Worm (Caenorhabditis elegans): Measurements from ENCODE around the gene srlf-3.

Gene srlf-3

DNA sequence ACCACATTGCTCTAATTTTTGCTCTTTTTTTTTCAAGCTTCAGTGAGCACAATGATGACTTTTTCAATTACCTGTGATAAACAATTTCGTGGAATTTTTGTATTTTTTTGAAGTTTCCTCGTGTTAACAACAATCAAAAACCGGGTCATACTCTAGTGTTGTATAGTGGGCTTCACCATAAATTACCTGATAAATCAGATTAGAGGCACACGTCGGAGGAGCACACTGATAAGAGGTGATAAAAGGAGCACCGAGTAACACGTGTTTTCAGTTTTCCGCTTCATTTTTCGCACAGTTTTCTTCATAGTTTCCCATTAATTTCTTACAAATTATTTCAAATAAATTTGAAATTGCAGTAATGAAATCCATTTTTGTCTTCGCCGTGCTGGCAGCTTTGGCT is 6.0 kb upstream of the srlf-3 start, which contains the start of gene spp-8:
TSS of gene spp-8 (plus strand) at position 357 of the 400 bp plus-strand sequence.
- peak; percentile 50 for TF ChIP-seq elt-2 (tag; optimal IDR thresholded peaks at IDR 0.05)
- TF ChIP-seq gmeb-2 (tag; optimal IDR thresholded peaks at IDR 0.05): no peak

DNA sequence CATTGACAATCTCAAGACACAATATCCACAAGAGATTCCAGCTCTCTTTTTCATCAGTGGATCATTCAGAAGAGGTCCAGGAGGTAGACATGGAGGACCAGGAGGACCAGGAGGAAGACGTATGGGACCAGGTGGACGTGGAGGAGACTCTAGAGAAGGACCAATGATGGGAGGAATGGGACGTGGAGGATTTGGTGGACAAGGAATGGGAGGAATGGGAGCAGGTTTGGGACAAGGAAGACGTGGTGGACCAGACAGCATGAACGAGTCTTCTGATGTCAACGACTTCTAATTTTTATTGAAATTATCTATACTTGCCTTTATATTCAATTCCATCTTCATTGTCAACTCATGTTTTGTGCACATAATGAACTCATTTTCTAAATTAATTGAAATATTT is 760 bp downstream of the srlf-3 start:
- TF ChIP-seq ceh-31 (tag; optimal IDR thresholded peaks at IDR 0.05): no peak
- TF ChIP-seq fkh-10 (GFP tag; optimal IDR thresholded peaks at IDR 0.05): no peak
- no peak for TF ChIP-seq ceh-9 (tag; optimal IDR thresholded peaks at IDR 0.05)
- TF ChIP-seq sox-4 (tag; optimal IDR thresholded peaks at IDR 0.05): no peak
- no peak for TF ChIP-seq fax-1 (tag; optimal IDR thresholded peaks at IDR 0.05)
- no peak for TF ChIP-seq npax-4 (tag; optimal IDR thresholded peaks at IDR 0.05)
- TF ChIP-seq ceh-19 (GFP tag; optimal IDR thresholded peaks at IDR 0.05): no peak
- no peak for TF ChIP-seq dve-1 (tag; optimal IDR thresholded peaks at IDR 0.05)
- TF ChIP-seq ceh-14 (tag; optimal IDR thresholded peaks at IDR 0.05): no peak
- TF ChIP-seq zip-5 (tag; optimal IDR thresholded peaks at IDR 0.05): no peak
- TF ChIP-seq elt-2 (tag; optimal IDR thresholded peaks at IDR 0.05): no peak
- no peak for TF ChIP-seq pha-4 (tag; optimal IDR thresholded peaks at IDR 0.05)
- TF ChIP-seq syd-9 (tag; optimal IDR thresholded peaks at IDR 0.05): no peak
- no peak for TF ChIP-seq ceh-18 (tag; optimal IDR thresholded peaks at IDR 0.05)
- TF ChIP-seq lin-11 (tag; optimal IDR thresholded peaks at IDR 0.05): no peak
- no peak for TF ChIP-seq pha-2 (tag; optimal IDR thresholded peaks at IDR 0.05)
- no peak for TF ChIP-seq unc-3 (GFP tag; conservative IDR thresholded peaks at IDR 0.05)
- TF ChIP-seq unc-3 (tag; optimal IDR thresholded peaks at IDR 0.05): no peak
- no peak for TF ChIP-seq ceh-24 (tag; optimal IDR thresholded peaks at IDR 0.05)

DNA sequence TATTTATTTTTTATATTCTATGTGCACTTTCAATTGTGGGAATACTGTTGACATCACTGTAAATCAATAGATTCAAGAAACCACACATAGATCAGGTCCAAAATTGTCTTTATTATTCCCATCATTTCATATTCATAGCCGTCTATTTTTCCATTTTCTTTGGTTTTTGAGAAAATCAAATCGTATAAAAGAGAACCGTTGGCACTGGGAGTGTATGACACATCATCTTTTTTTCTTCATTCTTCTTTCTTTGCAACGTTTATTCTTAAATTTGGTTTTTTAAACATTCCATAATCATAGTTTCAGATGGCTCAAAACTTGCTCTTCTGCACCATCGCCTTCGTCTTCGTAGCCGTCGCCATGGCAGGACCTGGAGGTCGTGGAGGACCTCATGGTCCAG is 2.6 kb downstream of the srlf-3 start, which contains the start of gene srlf-2:
TSS of gene srlf-2 (plus strand) at position 301 of the 400 bp plus-strand sequence.
- TF ChIP-seq dve-1 (tag; optimal IDR thresholded peaks at IDR 0.05): no peak
- no peak for TF ChIP-seq K02D7.2 (tag; optimal IDR thresholded peaks at IDR 0.05)
- no peak for TF ChIP-seq lin-11 (tag; optimal IDR thresholded peaks at IDR 0.05)
- no peak for TF ChIP-seq unc-55 (GFP tag; optimal IDR thresholded peaks at IDR 0.05)
- TF ChIP-seq ceh-19 (GFP tag; optimal IDR thresholded peaks at IDR 0.05): no peak
- TF ChIP-seq mec-3 (tag; optimal IDR thresholded peaks at IDR 0.05; ENCODE audit: borderline replicate concordance): no peak
- no peak for TF ChIP-seq che-1 (tag; optimal IDR thresholded peaks at IDR 0.05)
- no peak for TF ChIP-seq C38D4.7 (GFP tag; optimal IDR thresholded peaks at IDR 0.05)
- TF ChIP-seq sox-2 (GFP tag; IDR thresholded peaks at IDR 0.05): no peak
- TF ChIP-seq odd-2 (tag; optimal IDR thresholded peaks at IDR 0.05): no peak
- TF ChIP-seq pqm-1 (tag; optimal IDR thresholded peaks at IDR 0.05): no peak
- TF ChIP-seq nhr-11 (tag; optimal IDR thresholded peaks at IDR 0.05): no peak
- no peak for TF ChIP-seq ets-4 (tag; optimal IDR thresholded peaks at IDR 0.05)
- no peak for TF ChIP-seq ceh-6 (GFP tag; optimal IDR thresholded peaks at IDR 0.05)
- no peak for TF ChIP-seq ceh-48 (tag; optimal IDR thresholded peaks at IDR 0.05)
- TF ChIP-seq hlh-15 (tag; optimal IDR thresholded peaks at IDR 0.05): no peak
- no peak for TF ChIP-seq hlh-8 (tag; optimal IDR thresholded peaks at IDR 0.05)
- no peak for TF ChIP-seq unc-3 (GFP tag; conservative IDR thresholded peaks at IDR 0.05)
- TF ChIP-seq unc-3 (tag; optimal IDR thresholded peaks at IDR 0.05): no peak

DNA sequence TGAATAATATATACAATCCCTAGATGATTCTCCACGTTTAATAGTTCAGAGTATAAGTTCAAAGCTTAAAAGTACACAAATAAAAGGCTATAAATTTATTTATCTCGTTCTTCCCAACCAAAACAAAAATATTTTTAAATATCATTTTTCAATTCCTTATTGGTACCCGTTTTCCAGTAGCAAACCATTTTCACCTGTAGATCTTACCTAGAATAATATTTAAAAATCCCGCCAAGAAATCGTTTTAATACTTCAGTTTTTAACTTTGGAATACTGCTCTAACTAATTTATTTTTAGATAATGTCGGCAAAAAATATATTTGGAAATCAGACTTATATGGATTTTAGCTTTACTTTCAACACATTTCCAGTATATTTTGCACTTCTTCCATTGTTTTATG is 5.0 kb downstream of the srlf-3 start, which contains the start of gene sru-7:
TSS of gene sru-7 (plus strand) at position 301 of the 400 bp plus-strand sequence.
- TF ChIP-seq ceh-31 (tag; optimal IDR thresholded peaks at IDR 0.05) (no peak), Y22D7AL.16 (tag; optimal IDR thresholded peaks at IDR 0.05) (no peak), pat-9 (tag; optimal IDR thresholded peaks at IDR 0.05) (no peak)

DNA sequence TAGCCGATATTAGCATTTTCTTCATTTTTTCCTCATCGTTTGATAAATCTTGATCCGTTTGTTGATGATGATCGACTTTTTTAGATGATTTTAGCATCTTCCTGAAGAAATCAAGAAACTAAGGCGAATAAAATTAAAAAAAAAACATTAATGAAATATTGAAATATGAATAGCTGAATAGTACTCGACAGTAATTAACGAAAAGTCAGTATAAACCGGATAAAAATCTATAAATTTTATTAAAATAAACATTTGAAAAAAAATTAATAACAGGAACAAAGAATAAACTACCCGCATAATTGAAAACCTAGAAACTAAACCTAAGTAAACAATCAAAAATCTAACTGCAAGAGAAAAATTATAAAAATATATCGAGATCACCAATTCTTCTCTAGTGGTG is 9.0 kb downstream of the srlf-3 start, which contains the start of gene C28C12.12:
TSS of gene C28C12.12 (minus strand) at position 101 of the 400 bp plus-strand sequence.
- TF ChIP-seq hlh-30 (tag; optimal IDR thresholded peaks at IDR 0.05; ENCODE audit: insufficient read depth): no peak
